Worm (Caenorhabditis elegans) whole organism, L4 larva: ENCODE results near the gene Y75B12B.11.

Experiments used
- F37D6.2 ChIP-seq: sonication (generic microtip); optimal IDR thresholded peaks from 2 replicates; lab custom pipeline; 2016; ENCODE audit warnings: mild to moderate bottlenecking, missing genetic modification characterization, missing compliant biosample characterization
- ama-1 ChIP-seq: fragments of 150-350 bp; optimal IDR thresholded peaks from 2 replicates; lab custom pipeline; 2014; ENCODE audit warnings: inconsistent platforms, mixed read lengths
- daf-19 ChIP-seq: fragments of 200-800 bp; sonication (Bioruptor generic); conservative IDR thresholded peaks from 2 replicates; pipeline ENCODE4 v1.3.6; 2022; ENCODE audit warnings: missing genetic modification characterization, missing compliant biosample characterization
- gei-8 ChIP-seq: fragments of 200-800 bp; sonication (Bioruptor generic); optimal IDR thresholded peaks from 2 replicates; lab custom pipeline; 2018; ENCODE audit warnings: mild to moderate bottlenecking, missing genetic modification characterization, missing compliant biosample characterization
- lim-7 ChIP-seq: fragments of 200-800 bp; sonication (Bioruptor generic); IDR thresholded peaks from 2 replicates; pipeline ENCODE4 v1.3.6; 2022; ENCODE audit warnings: missing genetic modification characterization, missing compliant biosample characterization
- lin-13 ChIP-seq: fragments of 150-350 bp; optimal IDR thresholded peaks from 2 replicates; lab custom pipeline; 2014; ENCODE audit warnings: missing biosample characterization, missing genetic modification reagents, missing genetic modification characterization
- nhr-237 ChIP-seq: sonication (generic microtip); optimal IDR thresholded peaks from 2 replicates; lab custom pipeline; 2017; ENCODE audit warnings: missing biosample characterization, missing genetic modification characterization
- nhr-77 ChIP-seq: fragments of 150-350 bp; optimal IDR thresholded peaks from 2 replicates; lab custom pipeline; 2014; ENCODE audit warnings: missing biosample characterization, missing genetic modification characterization
- pha-4 ChIP-seq, 2 experiments: fragments of 150-350 bp in 1 of 2; fragments of 200-800 bp in 1 of 2; sonication (Bioruptor generic) in 1 of 2; IDR thresholded peaks in 1 of 2; optimal IDR thresholded peaks in 1 of 2; 2 replicates each; pipeline versions ENCODE4 v1.3.6 to Lab custom; 2014 to 2022; ENCODE audit warnings: missing genetic modification characterization in 2 of 2, missing genetic modification reagents in 2 of 2, missing biosample characterization in 1 of 2, missing compliant biosample characterization in 1 of 2
- rbr-2 ChIP-seq: sonication (generic microtip); optimal IDR thresholded peaks from 2 replicates; lab custom pipeline; 2016; ENCODE audit warnings: missing genotype, missing genetic modification characterization, missing compliant biosample characterization
- snpc-4 ChIP-seq: fragments of 150-350 bp; optimal IDR thresholded peaks from 2 replicates; lab custom pipeline; 2014; ENCODE audit warnings: missing biosample characterization, missing genetic modification characterization
- zfp-2 ChIP-seq: sonication (generic microtip); optimal IDR thresholded peaks from 2 replicates; lab custom pipeline; 2016; ENCODE audit warnings: mild to moderate bottlenecking, missing genetic modification characterization, missing compliant biosample characterization

DNA sequence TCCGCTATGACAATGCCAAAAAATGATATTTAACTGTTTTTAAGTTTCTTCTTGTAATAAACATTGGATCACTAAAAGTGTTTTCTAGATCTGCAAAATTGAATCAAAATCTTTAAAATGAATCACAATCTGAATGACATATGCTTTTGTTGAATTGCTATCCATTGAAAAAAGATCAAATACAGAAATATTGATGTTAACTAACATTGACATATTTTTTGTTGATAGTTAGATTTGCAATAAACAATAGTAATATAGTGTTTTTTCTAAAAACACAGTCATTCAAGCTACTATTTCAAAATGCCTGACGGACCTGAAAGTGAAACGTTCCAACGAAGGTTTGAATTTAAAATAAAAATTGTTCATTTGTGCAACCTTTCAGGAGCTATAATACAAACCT lies 40.4 kb upstream of the Y75B12B.11 start, which contains the start of gene T09F5.2:
- TF ChIP-seq lim-7 (no peak), nhr-237 (no peak), gei-8 (GFP tag; lab: Kevin White, UChicago) (no peak), ama-1 (lab: Kevin White, UChicago) (no peak), pha-4 (GFP tag; IDR thresholded peaks at IDR 0.05; lab: Robert Waterston, UW) (no peak), pha-4 (tag; optimal IDR thresholded peaks at IDR 0.05; lab: Kevin White, UChicago) (no peak), lin-13 (no peak), snpc-4 (tag; lab: Kevin White, UChicago) (no peak), zfp-2 (tag; lab: Kevin White, UChicago) (no peak), rbr-2 (no peak), nhr-77 (tag; lab: Kevin White, UChicago) (no peak), daf-19 (GFP tag; lab: Robert Waterston, UW) (no peak), F37D6.2 (tag; lab: Kevin White, UChicago) (no peak)
